Fruit fly (Drosophila melanogaster): ENCODE results near the gene CG2975.

Gene CG2975

dm6 chr2L:2885503-2886225, 45.7 kb downstream of the CG2975 start, which contains the start of the genes NTPase and lilli (continued):
- TF ChIP-seq slou (GFP tag; optimal IDR thresholded peaks at IDR 0.05) (no peak), CG10654 (GFP tag; optimal IDR thresholded peaks at IDR 0.05) (peak; percentile 48), CG7987 (GFP tag; optimal IDR thresholded peaks at IDR 0.05) (no peak), Hr51 (GFP tag; optimal IDR thresholded peaks at IDR 0.05) (peak; percentile 31 to 43), Opbp (GFP tag; IDR thresholded peaks at IDR 0.05; ENCODE audit: partially characterized antibody) (peak; percentile 93), Ada2b (GFP tag; IDR thresholded peaks at IDR 0.05) (0 out of 2 replicates have a peak, but pooled peaks have one; percentile 18), CG6683 (GFP tag; optimal IDR thresholded peaks at IDR 0.05) (peak; percentile 18), pum (GFP tag; optimal IDR thresholded peaks at IDR 0.05) (peak; percentile 55), CG34224 (GFP tag; IDR thresholded peaks at IDR 0.05; ENCODE audit: partially characterized antibody) (peak; percentile 93), Myb (GFP tag; optimal IDR thresholded peaks at IDR 0.05) (peak; percentile 53), dysf (GFP tag; IDR thresholded peaks at IDR 0.05) (no peak), ash1 (GFP tag; optimal IDR thresholded peaks at IDR 0.05) (no peak), jigr1 (GFP tag; IDR thresholded peaks at IDR 0.05) (no peak), exex (tag; optimal IDR thresholded peaks at IDR 0.05) (no peak), Drgx (GFP tag; IDR thresholded peaks at IDR 0.05) (no peak), BtbVII (GFP tag; optimal IDR thresholded peaks at IDR 0.05) (peak; percentile 15), Eip74EF (GFP tag; optimal IDR thresholded peaks at IDR 0.05) (no peak), run (tag; optimal IDR thresholded peaks at IDR 0.05) (no peak), CG13123 (GFP tag; optimal IDR thresholded peaks at IDR 0.05) (peak; percentile 32), CG6654 (GFP tag; optimal IDR thresholded peaks at IDR 0.05) (no peak), CG7556 (GFP tag; optimal IDR thresholded peaks at IDR 0.05) (peak; percentile 38), nerfin-2 (GFP tag; IDR thresholded peaks at IDR 0.05; ENCODE audit: partially characterized antibody) (peak; percentile 87), CG8359 (GFP tag; optimal IDR thresholded peaks at IDR 0.05; ENCODE audit: borderline replicate concordance) (no peak), shn (GFP tag; optimal IDR thresholded peaks at IDR 0.05) (peak; percentile 74), dmrt99B (tag; optimal IDR thresholded peaks at IDR 0.05) (no peak), sens (GFP tag) (peak; percentile 94), CG17568 (GFP tag; optimal IDR thresholded peaks at IDR 0.05) (peak; percentile 40), otp (GFP tag; IDR thresholded peaks at IDR 0.05) (no peak), CG10267 (tag; optimal IDR thresholded peaks at IDR 0.05) (peak; percentile 95), CG31441 (GFP tag; IDR thresholded peaks at IDR 0.05) (peak; percentile 21; the same call in 1 of the 2 replicates), emc (GFP tag; optimal IDR thresholded peaks at IDR 0.05) (no peak), CG33213 (GFP tag; optimal IDR thresholded peaks at IDR 0.05) (peak; percentile 85), CG12219 (GFP tag; optimal IDR thresholded peaks at IDR 0.05) (no peak), ken (GFP tag; IDR thresholded peaks at IDR 0.05) (peak; percentile 78), Sin3A (optimal IDR thresholded peaks at IDR 0.05) (peak; percentile 92), CG7786 (GFP tag; optimal IDR thresholded peaks at IDR 0.05) (peak; percentile 74), CG10147 (GFP tag; optimal IDR thresholded peaks at IDR 0.05) (no peak), NK7.1 (GFP tag; optimal IDR thresholded peaks at IDR 0.05) (peak; percentile 11), usp (GFP tag; optimal IDR thresholded peaks at IDR 0.05) (no peak), CG6175 (GFP tag; IDR thresholded peaks at IDR 0.05) (0 out of 3 replicates have a peak, but pooled peaks have one; percentile 19), gem (tag; optimal IDR thresholded peaks at IDR 0.05) (peak; percentile 55), CG31365 (tag; optimal IDR thresholded peaks at IDR 0.05) (no peak), fru (optimal IDR thresholded peaks at IDR 0.05) (no peak), slp2 (GFP tag; optimal IDR thresholded peaks at IDR 0.05) (peak; percentile 72), zf30C (GFP tag; optimal IDR thresholded peaks at IDR 0.05) (no peak), sqz (GFP tag; optimal IDR thresholded peaks at IDR 0.05) (peak; percentile 96), prd (optimal IDR thresholded peaks at IDR 0.05) (no peak), prd (GFP tag; IDR thresholded peaks at IDR 0.05) (peak; percentile 67), lov (optimal IDR thresholded peaks at IDR 0.05) (no peak), lov (GFP tag; IDR thresholded peaks at IDR 0.05) (0 out of 3 replicates have a peak, but pooled peaks have one; percentile 11), Hr39 (optimal IDR thresholded peaks at IDR 0.05) (no peak)

Measured in whole organism, embryonic.